Worm (Caenorhabditis elegans) whole organism, early embryonic: ENCODE data around the gene K09B11.5.
"Not testable (repeated sequence)": the region's sequence is repeated elsewhere in the genome, so short reads cannot be mapped to it uniquely, and the experiment has no call there.

Experiments
- aly-1 ChIP-seq: sonication (generic microtip); optimal IDR thresholded peaks from 2 replicates; lab custom pipeline; 2016; ENCODE audit warnings: missing genetic modification characterization, missing compliant biosample characterization
- ceh-13 ChIP-seq: fragments of 200-800 bp; sonication (Bioruptor generic); optimal IDR thresholded peaks from 2 replicates; lab custom pipeline; 2018; ENCODE audit warnings: mild to moderate bottlenecking, missing genetic modification characterization, missing compliant biosample characterization
- flt-1 ChIP-seq: fragments of 200-800 bp; sonication (Bioruptor generic); IDR thresholded peaks from 2 replicates; pipeline ENCODE4 v1.3.6; 2022; ENCODE audit warnings: missing genetic modification characterization, missing compliant biosample characterization
- hmbx-1 ChIP-seq: sonication (generic microtip); optimal IDR thresholded peaks from 2 replicates; lab custom pipeline; 2016; ENCODE audit warnings: mild to moderate bottlenecking, missing genetic modification characterization, missing compliant biosample characterization
- hnd-1 ChIP-seq: sonication (generic microtip); optimal IDR thresholded peaks from 2 replicates; lab custom pipeline; 2016; ENCODE audit warnings: missing genetic modification characterization, missing compliant biosample characterization
- pes-1 ChIP-seq: fragments of 200-800 bp; sonication (Bioruptor generic); IDR thresholded peaks from 2 replicates; pipeline ENCODE4 v1.3.6; 2022; ENCODE audit warnings: missing genetic modification reagents, missing genetic modification characterization, missing compliant biosample characterization

DNA sequence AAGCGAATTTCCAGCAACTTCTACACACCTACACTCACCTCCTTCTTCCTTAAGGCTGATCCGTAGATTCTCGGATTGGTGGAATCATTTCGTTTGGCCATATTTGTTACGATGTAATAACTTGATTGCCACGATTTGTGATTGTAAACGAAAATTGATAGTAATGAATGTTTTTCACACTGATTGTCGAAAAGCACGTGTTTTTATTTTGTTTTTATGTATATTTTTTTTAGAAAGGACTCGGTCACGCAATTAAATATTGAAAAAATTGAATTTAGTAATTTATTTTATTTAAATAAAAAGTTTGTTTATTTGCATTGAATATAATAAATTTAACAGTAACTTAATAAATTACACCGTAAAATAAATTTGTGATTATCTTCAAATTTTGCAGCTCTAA, at the start of gene K09B11.5:
- TF ChIP-seq pes-1 (GFP tag; lab: Robert Waterston, UW); aly-1 (tag; lab: Kevin White, UChicago); flt-1 (GFP tag; lab: Robert Waterston, UW); hmbx-1; hnd-1; ceh-13: not testable (repeated sequence)
